Worm (Caenorhabditis elegans): ENCODE results near the gene nlp-67.

Gene nlp-67

DNA sequence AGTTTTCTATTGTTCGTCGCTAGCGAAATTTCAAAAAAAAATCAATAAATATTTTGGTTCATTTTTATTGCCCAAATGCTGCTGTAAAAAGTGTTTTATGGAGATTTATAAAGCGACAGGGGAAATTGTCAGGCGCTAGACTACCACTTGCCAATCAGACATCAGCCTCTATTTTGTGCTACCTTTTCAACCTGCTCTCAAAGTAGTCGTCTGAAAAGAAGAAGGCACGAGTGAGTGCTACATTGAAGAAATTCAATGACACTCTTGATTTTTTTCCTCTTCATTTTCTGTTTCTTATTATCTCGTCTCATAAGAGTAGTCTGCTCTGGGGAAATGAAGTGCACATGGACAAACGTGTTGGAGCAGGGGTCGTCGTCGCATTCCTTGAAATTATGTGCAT is 21.7 kb downstream of the nlp-67 start:
- TF ChIP-seq unc-62 (GFP tag; optimal IDR thresholded peaks at IDR 0.05) (peak; percentile 10), ces-1 (GFP tag; optimal IDR thresholded peaks at IDR 0.05) (peak; percentile 71), unc-120 (tag; optimal IDR thresholded peaks at IDR 0.05; ENCODE audit: poor library complexity, severe bottlenecking) (peak; percentile 33), nhr-237 (tag; optimal IDR thresholded peaks at IDR 0.05) (peak; percentile 84), tbx-8 (GFP tag; optimal IDR thresholded peaks at IDR 0.05) (no peak), mep-1 (tag; optimal IDR thresholded peaks at IDR 0.05) (peak; percentile 61), lsy-2 (tag; optimal IDR thresholded peaks at IDR 0.05) (peak; percentile 21), ceh-39 (tag; optimal IDR thresholded peaks at IDR 0.05) (peak; percentile 27), nhr-76 (tag; optimal IDR thresholded peaks at IDR 0.05) (no peak), M03D4.4 (tag; optimal IDR thresholded peaks at IDR 0.05) (no peak)

DNA sequence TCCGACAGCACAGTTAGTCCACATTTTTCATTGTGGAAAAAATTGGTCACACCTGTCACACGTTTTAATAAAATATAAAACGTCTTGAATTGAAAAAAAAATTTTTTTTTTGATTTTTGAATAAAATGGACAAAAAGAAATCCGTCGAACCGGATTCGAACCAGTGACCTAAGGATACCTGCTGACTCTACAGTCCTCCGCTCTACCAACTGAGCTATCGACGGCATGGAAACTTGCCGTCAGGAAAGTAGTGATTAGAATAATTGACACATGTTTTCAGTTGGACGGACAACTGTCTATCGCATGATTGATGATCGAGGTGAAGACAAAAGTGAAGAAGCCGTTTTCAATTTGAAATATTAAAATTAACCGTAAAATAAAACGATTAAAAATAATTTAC is 24.0 kb downstream of the nlp-67 start:
- TF ChIP-seq mep-1 (tag; optimal IDR thresholded peaks at IDR 0.05) = no peak
- TF ChIP-seq zip-8 (tag; optimal IDR thresholded peaks at IDR 0.05) = no peak
- no peak for TF ChIP-seq ham-2 (GFP tag; optimal IDR thresholded peaks at IDR 0.05)
- TF ChIP-seq unc-62 (GFP tag; optimal IDR thresholded peaks at IDR 0.05) = no peak

DNA sequence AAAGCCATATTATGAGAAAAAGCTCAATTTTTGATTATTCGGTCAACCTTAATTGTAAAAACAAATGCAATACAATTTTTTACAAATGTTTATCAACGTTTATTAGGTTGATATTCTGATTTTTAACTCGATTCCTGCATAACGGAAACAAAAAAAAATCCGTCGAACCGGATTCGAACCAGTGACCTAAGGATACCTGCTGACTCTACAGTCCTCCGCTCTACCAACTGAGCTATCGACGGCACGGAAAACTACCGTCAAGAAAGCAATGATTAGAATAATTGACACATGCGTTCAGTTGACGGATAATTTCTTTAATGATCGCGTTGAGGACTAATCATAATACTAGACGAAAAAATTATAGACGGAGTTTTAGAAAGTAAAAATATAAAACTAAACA is 24.5 kb downstream of the nlp-67 start:
- no peak for TF ChIP-seq unc-120 (tag; optimal IDR thresholded peaks at IDR 0.05; ENCODE audit: poor library complexity, severe bottlenecking)
- TF ChIP-seq unc-62 (GFP tag; optimal IDR thresholded peaks at IDR 0.05) = no peak
- no peak for TF ChIP-seq ceh-43 (GFP tag; optimal IDR thresholded peaks at IDR 0.05)
- no peak for TF ChIP-seq sptf-1 (tag; optimal IDR thresholded peaks at IDR 0.05)
- no peak for TF ChIP-seq nhr-28 (tag; optimal IDR thresholded peaks at IDR 0.05)
- TF ChIP-seq lin-13 (tag; optimal IDR thresholded peaks at IDR 0.05) = no peak
- no peak for TF ChIP-seq ham-2 (GFP tag; optimal IDR thresholded peaks at IDR 0.05)
- no peak for TF ChIP-seq mls-2 (tag; optimal IDR thresholded peaks at IDR 0.05)
- TF ChIP-seq lsy-2 (tag; optimal IDR thresholded peaks at IDR 0.05) = no peak
- TF ChIP-seq nhr-237 (tag; optimal IDR thresholded peaks at IDR 0.05) = no peak
- TF ChIP-seq elt-3 (tag; optimal IDR thresholded peaks at IDR 0.05) = no peak
- no peak for TF ChIP-seq drap-1 (GFP tag; optimal IDR thresholded peaks at IDR 0.05)
- no peak for TF ChIP-seq ceh-83 (GFP tag; optimal IDR thresholded peaks at IDR 0.05)

DNA sequence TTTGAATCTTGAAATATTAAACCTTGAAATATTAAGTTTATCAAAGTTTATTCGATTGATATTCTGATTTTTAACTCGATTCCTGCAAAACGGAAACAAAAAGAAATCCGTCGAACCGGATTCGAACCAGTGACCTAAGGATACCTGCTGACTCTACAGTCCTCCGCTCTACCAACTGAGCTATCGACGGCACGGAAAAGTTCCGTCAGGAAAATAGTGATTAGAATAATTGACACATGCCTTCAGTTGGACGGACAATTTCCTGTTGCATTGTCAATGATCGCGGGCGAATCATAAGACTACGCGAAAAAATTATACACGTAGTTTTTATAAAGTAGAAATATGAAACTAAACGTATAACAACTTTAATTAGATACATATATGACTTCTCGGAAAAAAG is 25.0 kb downstream of the nlp-67 start:
- no peak for TF ChIP-seq elt-1 (tag; optimal IDR thresholded peaks at IDR 0.05; ENCODE audit: borderline replicate concordance, insufficient read depth)
- TF ChIP-seq tbx-8 (GFP tag; optimal IDR thresholded peaks at IDR 0.05) = no peak
- TF ChIP-seq nhr-28 (tag; optimal IDR thresholded peaks at IDR 0.05) = no peak
- TF ChIP-seq nhr-2 (tag; optimal IDR thresholded peaks at IDR 0.05) = no peak
- no peak for TF ChIP-seq hlh-1 (tag; optimal IDR thresholded peaks at IDR 0.05)
- TF ChIP-seq nhr-237 (tag; optimal IDR thresholded peaks at IDR 0.05) = no peak
- TF ChIP-seq flh-1 (GFP tag; optimal IDR thresholded peaks at IDR 0.05) = no peak
- no peak for TF ChIP-seq ceh-83 (GFP tag; optimal IDR thresholded peaks at IDR 0.05)

DNA sequence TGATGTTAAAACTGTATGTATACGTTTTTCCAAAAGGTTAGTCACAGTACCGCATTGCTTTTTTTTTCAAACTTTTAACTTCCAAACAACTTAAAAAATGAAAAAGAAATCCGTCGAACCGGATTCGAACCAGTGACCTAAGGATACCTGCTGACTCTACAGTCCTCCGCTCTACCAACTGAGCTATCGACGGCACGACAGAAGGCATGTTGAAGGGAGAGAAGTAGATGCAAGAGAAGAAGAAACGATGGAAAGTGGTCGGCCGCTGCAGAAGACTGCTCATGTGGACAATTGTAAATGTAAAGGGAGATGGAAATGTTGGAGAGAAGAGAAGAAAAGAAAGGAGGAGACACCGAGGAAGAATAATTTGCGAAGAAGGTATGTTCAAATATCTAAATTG is 25.5 kb downstream of the nlp-67 start:
- TF ChIP-seq nhr-2 (tag; optimal IDR thresholded peaks at IDR 0.05) (no peak), unc-39 (tag; optimal IDR thresholded peaks at IDR 0.05) (no peak), M03D4.4 (tag; optimal IDR thresholded peaks at IDR 0.05) (peak; percentile 91), elt-3 (tag; optimal IDR thresholded peaks at IDR 0.05) (peak; percentile 10), mab-5 (tag; optimal IDR thresholded peaks at IDR 0.05) (no peak), mep-1 (tag; optimal IDR thresholded peaks at IDR 0.05) (peak; percentile 54), ceh-43 (GFP tag; optimal IDR thresholded peaks at IDR 0.05) (peak; percentile 72), nhr-237 (tag; optimal IDR thresholded peaks at IDR 0.05) (peak; percentile 87), lin-13 (tag; optimal IDR thresholded peaks at IDR 0.05) (peak; percentile 61), lin-32 (GFP tag; optimal IDR thresholded peaks at IDR 0.05) (peak; percentile 79), ham-2 (GFP tag; optimal IDR thresholded peaks at IDR 0.05) (peak; percentile 78), nhr-28 (tag; optimal IDR thresholded peaks at IDR 0.05) (peak; percentile 35), drap-1 (GFP tag; optimal IDR thresholded peaks at IDR 0.05) (peak; percentile 93), mls-2 (tag; optimal IDR thresholded peaks at IDR 0.05) (peak; percentile 92), sem-2 (GFP tag; optimal IDR thresholded peaks at IDR 0.05) (peak; percentile 82), ces-1 (GFP tag; optimal IDR thresholded peaks at IDR 0.05) (peak; percentile 47), unc-120 (tag; optimal IDR thresholded peaks at IDR 0.05; ENCODE audit: poor library complexity, severe bottlenecking) (peak; percentile 62), sptf-1 (tag; optimal IDR thresholded peaks at IDR 0.05) (peak; percentile 94), ztf-11 (tag; optimal IDR thresholded peaks at IDR 0.05) (peak; percentile 4), blmp-1 (tag; optimal IDR thresholded peaks at IDR 0.05) (no peak), ceh-83 (GFP tag; optimal IDR thresholded peaks at IDR 0.05) (peak; percentile 87), unc-62 (GFP tag; optimal IDR thresholded peaks at IDR 0.05) (peak; percentile 68), pha-4 (tag; optimal IDR thresholded peaks at IDR 0.05) (peak; percentile 17), lsy-2 (tag; optimal IDR thresholded peaks at IDR 0.05) (peak; percentile 44), cnd-1 (tag; optimal IDR thresholded peaks at IDR 0.05) (peak; percentile 93), elt-1 (tag; optimal IDR thresholded peaks at IDR 0.05; ENCODE audit: borderline replicate concordance, insufficient read depth) (peak; percentile 35), nhr-76 (tag; optimal IDR thresholded peaks at IDR 0.05) (no peak), snpc-4 (tag; optimal IDR thresholded peaks at IDR 0.05) (no peak), tbx-8 (GFP tag; optimal IDR thresholded peaks at IDR 0.05) (peak; percentile 56), nhr-12 (tag; optimal IDR thresholded peaks at IDR 0.05) (no peak), hlh-1 (tag; optimal IDR thresholded peaks at IDR 0.05) (peak; percentile 68), flh-1 (GFP tag; optimal IDR thresholded peaks at IDR 0.05) (peak; percentile 51), zip-8 (tag; optimal IDR thresholded peaks at IDR 0.05) (no peak), ceh-39 (tag; optimal IDR thresholded peaks at IDR 0.05) (peak; percentile 56), bed-3 (GFP tag; optimal IDR thresholded peaks at IDR 0.05) (peak; percentile 75)
